Worm (Caenorhabditis elegans): ENCODE measurements around the gene irld-26.

ce11 chrV:16213323-16213722 lies 8.3 kb downstream of the irld-26 start:
- TF ChIP-seq unc-62 (GFP tag; optimal IDR thresholded peaks at IDR 0.05), result no peak
- no peak for TF ChIP-seq fkh-10 (GFP tag; optimal IDR thresholded peaks at IDR 0.05)
- TF ChIP-seq egl-13 (tag; optimal IDR thresholded peaks at IDR 0.05), result no peak
